Worm (Caenorhabditis elegans): ENCODE results near the gene let-19.

The let-19 gene

ce11 chrII:8787376-8787775 is 16.6 kb downstream of the let-19 start (continued):
- TF ChIP-seq ceh-9 (tag; optimal IDR thresholded peaks at IDR 0.05) (no peak), hlh-8 (tag; optimal IDR thresholded peaks at IDR 0.05) (no peak), ttx-3 (tag; optimal IDR thresholded peaks at IDR 0.05) (no peak), fkh-10 (GFP tag; optimal IDR thresholded peaks at IDR 0.05) (peak; percentile 11), pha-4 (tag; optimal IDR thresholded peaks at IDR 0.05) (no peak), mec-3 (tag; optimal IDR thresholded peaks at IDR 0.05; ENCODE audit: borderline replicate concordance) (no peak), unc-55 (GFP tag; optimal IDR thresholded peaks at IDR 0.05) (peak; percentile 97), ceh-48 (tag; optimal IDR thresholded peaks at IDR 0.05) (peak; percentile 91), tbx-7 (tag; optimal IDR thresholded peaks at IDR 0.05) (no peak), dve-1 (tag; optimal IDR thresholded peaks at IDR 0.05) (peak; percentile 75), ceh-2 (tag; optimal IDR thresholded peaks at IDR 0.05) (peak; percentile 66), ceh-18 (tag; optimal IDR thresholded peaks at IDR 0.05) (peak; percentile 88), unc-42 (tag; optimal IDR thresholded peaks at IDR 0.05) (peak; percentile 84), elt-4 (tag; optimal IDR thresholded peaks at IDR 0.05) (no peak), lim-6 (tag; optimal IDR thresholded peaks at IDR 0.05) (no peak), ceh-45 (GFP tag; IDR thresholded peaks at IDR 0.05) (no peak), fax-1 (tag; optimal IDR thresholded peaks at IDR 0.05) (no peak), pax-1 (tag; optimal IDR thresholded peaks at IDR 0.05) (peak; percentile 82), C38D4.7 (GFP tag; optimal IDR thresholded peaks at IDR 0.05) (no peak), ets-4 (tag; optimal IDR thresholded peaks at IDR 0.05) (peak; percentile 66), nhr-11 (tag; optimal IDR thresholded peaks at IDR 0.05) (no peak), tbx-2 (tag; optimal IDR thresholded peaks at IDR 0.05) (peak; percentile 50), T23F11.4 (GFP tag; optimal IDR thresholded peaks at IDR 0.05) (no peak), sox-2 (GFP tag; IDR thresholded peaks at IDR 0.05) (no peak; the same call in 1 of the 2 replicates), zip-5 (tag; optimal IDR thresholded peaks at IDR 0.05) (no peak), ref-2 (tag; optimal IDR thresholded peaks at IDR 0.05) (peak; percentile 50), K02D7.2 (tag; optimal IDR thresholded peaks at IDR 0.05) (no peak), C08G9.2 (tag; optimal IDR thresholded peaks at IDR 0.05) (no peak), che-1 (tag; optimal IDR thresholded peaks at IDR 0.05) (no peak), ztf-16 (tag; optimal IDR thresholded peaks at IDR 0.05) (peak; percentile 13), F13H6.1 (tag; optimal IDR thresholded peaks at IDR 0.05) (peak; percentile 35), ceh-19 (GFP tag; optimal IDR thresholded peaks at IDR 0.05) (peak; percentile 6), ama-1 (optimal IDR thresholded peaks at IDR 0.05) (peak; percentile 55), madf-2 (tag; optimal IDR thresholded peaks at IDR 0.05) (peak; percentile 1), ceh-6 (GFP tag; optimal IDR thresholded peaks at IDR 0.05) (no peak), nfya-1 (tag; optimal IDR thresholded peaks at IDR 0.05) (peak; percentile 94), pha-2 (tag; optimal IDR thresholded peaks at IDR 0.05) (peak; percentile 33), pqm-1 (tag; optimal IDR thresholded peaks at IDR 0.05) (no peak), ceh-22 (tag; optimal IDR thresholded peaks at IDR 0.05) (no peak), npax-4 (tag; optimal IDR thresholded peaks at IDR 0.05) (no peak), ceh-14 (tag; optimal IDR thresholded peaks at IDR 0.05) (peak; percentile 67), eyg-1 (tag; optimal IDR thresholded peaks at IDR 0.05) (no peak)

ce11 chrII:8788752-8789151 is 18.0 kb downstream of the let-19 start:
- TF ChIP-seq fkh-6 (tag; optimal IDR thresholded peaks at IDR 0.05) (no peak), tbx-7 (tag; optimal IDR thresholded peaks at IDR 0.05) (no peak), T23F11.4 (GFP tag; optimal IDR thresholded peaks at IDR 0.05) (no peak), ceh-31 (tag; optimal IDR thresholded peaks at IDR 0.05) (no peak)
